Fruit fly (Drosophila melanogaster) whole organism, embryonic: ENCODE results near the gene Fdx1.
A peak's percentile ranks its signal among the peaks of the same experiment; 100 is the strongest.

Experiments
- B-H2 ChIP-seq: fragments of 200-800 bp; sonication (Bioruptor generic); optimal IDR thresholded peaks from 2 replicates; lab custom pipeline; 2018; ENCODE audit warnings: missing biosample characterization, mild to moderate bottlenecking, missing genetic modification characterization
- Blimp-1 ChIP-seq: fragments of 200-800 bp; sonication (Bioruptor generic); optimal IDR thresholded peaks from 3 replicates; lab custom pipeline; 2018; ENCODE audit warnings: missing biosample characterization, missing genetic modification characterization, mild to moderate bottlenecking, moderate library complexity, missing genetic modification reagents
- Bteb2 ChIP-seq: fragments of 200-800 bp; sonication (Bioruptor generic); optimal IDR thresholded peaks from 2 replicates; lab custom pipeline; 2016; ENCODE audit warnings: missing biosample characterization, missing genetic modification characterization
- CG10959 ChIP-seq: fragments of 200-800 bp; sonication (Bioruptor generic); IDR thresholded peaks from 2 replicates; pipeline ENCODE4 v1.3.6; 2022; ENCODE audit warnings: missing biosample characterization, missing genetic modification characterization
- CG12236 ChIP-seq: fragments of 200-800 bp; sonication (Bioruptor generic); optimal IDR thresholded peaks from 2 replicates; lab custom pipeline; 2016; ENCODE audit warnings: missing biosample characterization, missing genetic modification characterization
- CG15073 ChIP-seq: fragments of 200-800 bp; sonication (Bioruptor generic); optimal IDR thresholded peaks from 2 replicates; lab custom pipeline; 2016; ENCODE audit warnings: missing biosample characterization, missing genetic modification characterization
- CG1529 ChIP-seq: fragments of 200-800 bp; sonication (Bioruptor generic); optimal IDR thresholded peaks from 3 replicates; lab custom pipeline; 2018; ENCODE audit warnings: missing biosample characterization, missing genetic modification characterization
- CG15514 ChIP-seq: fragments of 200-800 bp; sonication (Bioruptor generic); optimal IDR thresholded peaks from 3 replicates; lab custom pipeline; 2017; ENCODE audit warnings: missing biosample characterization, missing genetic modification characterization, mild to moderate bottlenecking, moderate library complexity, missing genetic modification reagents
- CG16779 ChIP-seq: fragments of 200-800 bp; sonication (Bioruptor generic); IDR thresholded peaks from 2 replicates; pipeline ENCODE4 v1.3.6; 2022; ENCODE audit warnings: missing biosample characterization, missing genetic modification characterization
- CG17186 ChIP-seq: fragments of 200-800 bp; sonication (Bioruptor generic); optimal IDR thresholded peaks from 3 replicates; lab custom pipeline; 2017; ENCODE audit warnings: missing biosample characterization, missing genetic modification reagents, missing genetic modification characterization
- CG17328 ChIP-seq: fragments of 200-800 bp; sonication (Bioruptor generic); IDR thresholded peaks from 2 replicates; pipeline ENCODE4 v1.3.6; 2022; ENCODE audit warnings: missing biosample characterization, missing genetic modification characterization
- CG17802 ChIP-seq: fragments of 200-800 bp; sonication (Bioruptor generic); optimal IDR thresholded peaks from 2 replicates; lab custom pipeline; 2018; ENCODE audit warnings: missing biosample characterization, mild to moderate bottlenecking, missing genetic modification characterization, moderate library complexity
- CG3281 ChIP-seq: fragments of 200-800 bp; sonication (Bioruptor generic); optimal IDR thresholded peaks from 3 replicates; lab custom pipeline; 2017; ENCODE audit warnings: missing biosample characterization, mild to moderate bottlenecking, missing genetic modification characterization
- CG4424 ChIP-seq: fragments of 200-800 bp; sonication (Bioruptor generic); optimal IDR thresholded peaks from 3 replicates; lab custom pipeline; 2016; ENCODE audit warnings: missing biosample characterization, missing genetic modification characterization
- CG5180 ChIP-seq: fragments of 200-800 bp; sonication (Bioruptor generic); optimal IDR thresholded peaks from 3 replicates; lab custom pipeline; 2017; ENCODE audit warnings: missing biosample characterization, missing genetic modification characterization, mild to moderate bottlenecking, moderate library complexity, missing genetic modification reagents
- CG6791 ChIP-seq: fragments of 200-800 bp; sonication (Bioruptor generic); IDR thresholded peaks from 3 replicates; pipeline ENCODE4 v1.3.6; 2022; ENCODE audit warnings: missing biosample characterization, missing genetic modification characterization; ENCODE audit not compliant: partially characterized antibody
- CHES-1-like ChIP-seq: fragments of 200-800 bp; sonication (Bioruptor generic); optimal IDR thresholded peaks from 2 replicates; lab custom pipeline; 2016; ENCODE audit warnings: missing biosample characterization, missing genetic modification characterization
- D19A ChIP-seq: fragments of 200-800 bp; optimal IDR thresholded peaks from 3 replicates; lab custom pipeline; 2019; ENCODE audit warnings: missing biosample characterization, mild to moderate bottlenecking, missing genetic modification characterization, moderate library complexity
- Dip3 ChIP-seq: fragments of 200-800 bp; sonication (Bioruptor generic); optimal IDR thresholded peaks from 3 replicates; lab custom pipeline; 2016; ENCODE audit warnings: missing biosample characterization, missing genetic modification characterization
- Doc2 ChIP-seq: fragments of 200-800 bp; sonication (Bioruptor generic); IDR thresholded peaks from 2 replicates; pipeline ENCODE4 v1.3.6; 2022; ENCODE audit warnings: missing biosample characterization, missing genetic modification characterization
- H15 ChIP-seq: fragments of 200-800 bp; sonication (Bioruptor generic); IDR thresholded peaks from 3 replicates; pipeline ENCODE4 v1.3.6; 2022; ENCODE audit warnings: missing biosample characterization, missing genetic modification characterization
- Mes4 ChIP-seq: fragments of 200-800 bp; sonication (Bioruptor generic); optimal IDR thresholded peaks from 2 replicates; lab custom pipeline; 2016; ENCODE audit warnings: missing biosample characterization, missing genetic modification characterization
- NK7.1 ChIP-seq: fragments of 200-800 bp; sonication (Bioruptor generic); optimal IDR thresholded peaks from 3 replicates; lab custom pipeline; 2016; ENCODE audit warnings: missing biosample characterization, missing genetic modification characterization
- Rfx ChIP-seq: fragments of 200-800 bp; sonication (Bioruptor generic); IDR thresholded peaks from 2 replicates; pipeline ENCODE4 v1.3.6; 2022; ENCODE audit warnings: missing biosample characterization, missing genetic modification characterization
- Sry-β ChIP-seq: fragments of 200-800 bp; sonication (Bioruptor generic); optimal IDR thresholded peaks from 2 replicates; lab custom pipeline; 2018; ENCODE audit warnings: missing biosample characterization, mild to moderate bottlenecking, missing genetic modification characterization, moderate library complexity
- Vsx1 ChIP-seq: fragments of 200-800 bp; sonication (Bioruptor generic); optimal IDR thresholded peaks from 2 replicates; lab custom pipeline; 2017; ENCODE audit warnings: missing biosample characterization, mild to moderate bottlenecking, missing genetic modification characterization, missing genetic modification reagents
- ab ChIP-seq: fragments of 200-800 bp; sonication (Bioruptor generic); optimal IDR thresholded peaks from 2 replicates; lab custom pipeline; 2016; ENCODE audit warnings: missing biosample characterization, missing genetic modification characterization
- aop ChIP-seq: fragments of 200-800 bp; sonication (Bioruptor generic); IDR thresholded peaks from 2 replicates; pipeline ENCODE4 v1.3.6; 2022; ENCODE audit warnings: missing biosample characterization, missing genetic modification characterization
- bowl ChIP-seq: fragments of 200-800 bp; sonication (Bioruptor generic); IDR thresholded peaks from 2 replicates; pipeline ENCODE4 v1.3.6; 2022; ENCODE audit warnings: missing biosample characterization, missing genetic modification characterization
- bsh ChIP-seq, 2 experiments: fragments of 200-800 bp; sonication (Bioruptor generic); optimal IDR thresholded peaks; 2 replicates each; lab custom pipeline; 2017 to 2018; ENCODE audit warnings: mild to moderate bottlenecking in 2 of 2, missing biosample characterization in 2 of 2, missing genetic modification characterization in 2 of 2, moderate library complexity in 1 of 2
- cad ChIP-seq: fragments of >200 bp; optimal IDR thresholded peaks from 2 replicates; lab custom pipeline; 2017; ENCODE audit warnings: missing biosample characterization, missing genetic modification characterization
- chm ChIP-seq: fragments of 200-800 bp; sonication (Bioruptor generic); IDR thresholded peaks from 2 replicates; pipeline ENCODE4 v1.3.6; 2022; ENCODE audit warnings: missing biosample characterization, missing genetic modification characterization
- dan ChIP-seq: fragments of 200-800 bp; sonication (Bioruptor generic); IDR thresholded peaks from 2 replicates; pipeline ENCODE4 v1.3.6; 2022; ENCODE audit warnings: missing biosample characterization, missing genetic modification characterization
- eve ChIP-seq, 2 experiments: fragments of >200 bp; optimal IDR thresholded peaks; 2 replicates each; lab custom pipeline; 2017; ENCODE audit warnings: missing biosample characterization in 2 of 2, missing genetic modification characterization in 2 of 2
- exex ChIP-seq: fragments of 200-800 bp; sonication (Bioruptor generic); optimal IDR thresholded peaks from 4 replicates; lab custom pipeline; 2018; ENCODE audit warnings: missing biosample characterization, mild to moderate bottlenecking, missing genetic modification characterization, moderate library complexity
- fd3F ChIP-seq: fragments of 200-800 bp; sonication (Bioruptor generic); optimal IDR thresholded peaks from 2 replicates; lab custom pipeline; 2018; ENCODE audit warnings: missing biosample characterization, mild to moderate bottlenecking, missing genetic modification characterization, moderate library complexity
- gem ChIP-seq: fragments of 200-800 bp; sonication (Bioruptor generic); optimal IDR thresholded peaks from 2 replicates; lab custom pipeline; 2019; ENCODE audit warnings: missing biosample characterization, mild to moderate bottlenecking, missing genetic modification characterization, moderate library complexity
- gsb ChIP-seq: fragments of 200-800 bp; sonication (Bioruptor generic); IDR thresholded peaks from 2 replicates; pipeline ENCODE4 v1.3.6; 2022; ENCODE audit warnings: missing biosample characterization, missing genetic modification characterization
- ind ChIP-seq: fragments of 200-800 bp; sonication (Bioruptor generic); optimal IDR thresholded peaks from 3 replicates; lab custom pipeline; 2016; ENCODE audit warnings: missing biosample characterization, missing genetic modification characterization
- kah ChIP-seq: fragments of 200-800 bp; sonication (Bioruptor generic); optimal IDR thresholded peaks from 2 replicates; lab custom pipeline; 2018; ENCODE audit warnings: missing biosample characterization, mild to moderate bottlenecking, missing genetic modification characterization
- ken ChIP-seq: fragments of 200-800 bp; sonication (Bioruptor generic); IDR thresholded peaks from 3 replicates; pipeline ENCODE4 v1.3.6; 2022; ENCODE audit warnings: missing biosample characterization, missing genetic modification characterization
- lab ChIP-seq: fragments of 200-800 bp; sonication (Bioruptor generic); optimal IDR thresholded peaks from 3 replicates; lab custom pipeline; 2017; ENCODE audit warnings: missing biosample characterization, missing genetic modification characterization, mild to moderate bottlenecking, moderate library complexity, missing genetic modification reagents
- mirr ChIP-seq: fragments of 200-800 bp; sonication (Bioruptor generic); optimal IDR thresholded peaks from 3 replicates; lab custom pipeline; 2018; ENCODE audit warnings: missing biosample characterization, mild to moderate bottlenecking, missing genetic modification characterization
- sc ChIP-seq, 3 experiments: fragments of >200 bp in 2 of 3; fragments of 200-800 bp in 1 of 3; sonication (Bioruptor generic) in 1 of 3; optimal IDR thresholded peaks; 2 replicates in 2 of 3; 3 replicates in 1 of 3; lab custom pipeline; 2017; ENCODE audit warnings: mild to moderate bottlenecking in 1 of 3, missing biosample characterization in 1 of 3, missing genetic modification characterization in 1 of 3, missing genetic modification reagents in 1 of 3
- sim ChIP-seq: fragments of 200-800 bp; sonication (Bioruptor generic); IDR thresholded peaks from 2 replicates; pipeline ENCODE4 v1.3.6; 2022; ENCODE audit warnings: missing biosample characterization, missing genetic modification characterization
- tap ChIP-seq: fragments of 200-800 bp; optimal IDR thresholded peaks from 3 replicates; lab custom pipeline; 2019; ENCODE audit warnings: missing biosample characterization, mild to moderate bottlenecking, missing genetic modification characterization, moderate library complexity
- tgo ChIP-seq: fragments of 200-800 bp; sonication (Bioruptor generic); IDR thresholded peaks from 3 replicates; pipeline ENCODE4 v1.3.6; 2022; ENCODE audit warnings: missing biosample characterization, missing genetic modification characterization
- tin ChIP-seq: fragments of 200-800 bp; sonication (Bioruptor generic); optimal IDR thresholded peaks from 3 replicates; lab custom pipeline; 2016; ENCODE audit warnings: missing biosample characterization, missing genetic modification characterization
- wdn ChIP-seq: fragments of 200-800 bp; sonication (Bioruptor generic); IDR thresholded peaks from 2 replicates; pipeline ENCODE4 v1.3.6; 2022; ENCODE audit warnings: missing biosample characterization, missing genetic modification characterization

Fdx1 gene

DNA sequence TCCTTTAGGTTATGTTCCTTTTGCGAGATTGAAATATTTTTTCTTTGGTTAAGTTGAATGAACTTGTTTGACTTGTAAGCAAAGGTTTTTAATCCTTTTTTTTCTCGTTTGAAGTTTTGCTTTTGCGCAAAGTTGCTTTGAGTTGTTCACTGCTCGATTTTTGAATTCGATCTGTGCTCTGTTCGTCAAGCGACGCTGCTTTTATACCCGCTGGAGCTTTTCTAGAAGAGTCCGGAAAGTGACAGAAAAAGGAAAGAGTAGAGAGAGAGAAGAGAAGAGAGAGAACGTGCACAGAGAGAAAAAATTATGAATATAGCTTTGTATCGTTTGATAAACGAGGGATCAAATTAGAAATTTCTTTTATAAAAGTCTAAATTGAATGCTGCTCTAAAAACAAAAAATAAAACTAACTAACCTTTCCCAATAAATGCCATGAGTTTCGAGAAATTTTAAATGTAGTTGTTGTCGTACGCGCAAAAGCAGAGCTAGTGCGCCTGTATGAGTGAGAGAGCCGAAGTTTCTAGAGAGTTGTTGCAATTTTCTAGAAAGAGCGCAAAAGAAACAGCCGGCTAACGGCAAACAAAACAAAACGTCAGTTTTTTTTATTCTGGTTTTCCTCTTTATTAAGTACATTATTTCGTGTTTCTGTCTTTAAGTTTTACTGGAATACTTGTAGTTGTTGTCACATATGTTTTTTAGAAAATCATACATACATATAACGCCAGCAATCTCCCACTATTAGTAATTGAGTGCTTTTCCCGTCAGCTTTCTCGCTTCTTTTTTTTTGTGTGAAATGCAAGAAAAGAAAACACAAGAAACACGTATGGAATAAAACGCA is 6.4 kb upstream of the Fdx1 start, which contains the start of gene Hsp26 (continued):
- TF ChIP-seq CG10959 (GFP tag; lab: Robert Waterston, UW), result no peak; the same call in 1 of the 2 replicates
- no peak for TF ChIP-seq dan (GFP tag; lab: Robert Waterston, UW)
- TF ChIP-seq ken, result peak; percentile 85
- TF ChIP-seq tap, result peak; percentile 71
- TF ChIP-seq Doc2 (GFP tag; lab: Robert Waterston, UW), result no peak
- TF ChIP-seq CG17802 (tag; lab: Kevin White, UChicago), result peak; percentile 27
- TF ChIP-seq CHES-1-like (GFP tag; lab: Kevin White, UChicago), result peak; percentile 81
- TF ChIP-seq CG6791 (GFP tag; lab: Robert Waterston, UW), result no peak
- peak; percentile 63 for TF ChIP-seq kah (GFP tag; lab: Kevin White, UChicago)
- peak; percentile 84 for TF ChIP-seq Blimp-1 (GFP tag; lab: Kevin White, UChicago)
- peak; percentile 83 for TF ChIP-seq Rfx
- TF ChIP-seq NK7.1 (GFP tag; lab: Kevin White, UChicago), result peak; percentile 70
- no peak for TF ChIP-seq ab (GFP tag; lab: Kevin White, UChicago)
- no peak for TF ChIP-seq exex (tag; lab: Kevin White, UChicago)
- TF ChIP-seq CG5180 (GFP tag; lab: Kevin White, UChicago), result peak; percentile 54
- peak; percentile 49 for TF ChIP-seq B-H2
- peak; percentile 53 for TF ChIP-seq Vsx1 (GFP tag; lab: Kevin White, UChicago)
- no peak; the same call in 1 of the 2 replicates for TF ChIP-seq CG16779 (GFP tag; lab: Robert Waterston, UW)
- peak; percentile 82 for TF ChIP-seq tgo (GFP tag; lab: Robert Waterston, UW)
- TF ChIP-seq CG1529, result peak; percentile 81
- TF ChIP-seq Sry-β (GFP tag; lab: Kevin White, UChicago), result no peak
- no peak for TF ChIP-seq sc (optimal IDR thresholded peaks at IDR 0.05; lab: Kevin White, UChicago)
- peak; percentile 72 for TF ChIP-seq sc (GFP tag; optimal IDR thresholded peaks at IDR 0.05; lab: Kevin White, UChicago)
- TF ChIP-seq bowl (GFP tag; lab: Robert Waterston, UW), result peak; percentile 71; the same call in 1 of the 2 replicates
- peak; percentile 65 for TF ChIP-seq tin (GFP tag; lab: Kevin White, UChicago)
- TF ChIP-seq ind (GFP tag; lab: Kevin White, UChicago), result peak; percentile 69
- TF ChIP-seq H15 (GFP tag; lab: Robert Waterston, UW), result no peak
- TF ChIP-seq CG17186, result no peak
- peak; percentile 92 for TF ChIP-seq gem
- TF ChIP-seq aop, result no peak
- TF ChIP-seq CG12236 (GFP tag; lab: Kevin White, UChicago), result peak; percentile 69
- TF ChIP-seq sim (GFP tag; lab: Robert Waterston, UW), result peak; percentile 53; the same call in 1 of the 2 replicates
- TF ChIP-seq CG4424 (GFP tag; lab: Kevin White, UChicago), result peak; percentile 83
- TF ChIP-seq gsb (GFP tag; lab: Robert Waterston, UW), result peak; percentile 65
- peak; percentile 94 for TF ChIP-seq chm (GFP tag; lab: Robert Waterston, UW)
- TF ChIP-seq CG15073, result peak; percentile 24
- TF ChIP-seq Bteb2 (GFP tag; lab: Kevin White, UChicago), result peak; percentile 83
- peak; percentile 81 for TF ChIP-seq wdn (GFP tag; lab: Robert Waterston, UW)
- no peak for TF ChIP-seq eve (GFP tag; optimal IDR thresholded peaks at IDR 0.05; lab: Kevin White, UChicago)
- no peak for TF ChIP-seq cad (GFP tag; lab: Kevin White, UChicago)
- peak; percentile 84 for TF ChIP-seq CG3281 (GFP tag; lab: Kevin White, UChicago)
- peak; percentile 54 for TF ChIP-seq CG15514
- peak; percentile 91 for TF ChIP-seq CG17328 (GFP tag; lab: Robert Waterston, UW)
- peak; percentile 74 to 93 for TF ChIP-seq bsh (GFP tag; optimal IDR thresholded peaks at IDR 0.05; lab: Kevin White, UChicago)
- peak; percentile 88 for TF ChIP-seq Mes4 (GFP tag; lab: Kevin White, UChicago)
- peak; percentile 77 for TF ChIP-seq D19A (tag; lab: Kevin White, UChicago)
- peak; percentile 81 for TF ChIP-seq Dip3 (GFP tag; lab: Kevin White, UChicago)
- TF ChIP-seq lab (GFP tag; lab: Kevin White, UChicago), result peak; percentile 91
- peak; percentile 67 for TF ChIP-seq fd3F
- no peak for TF ChIP-seq mirr
